Fruit fly (Drosophila melanogaster) whole organism, adult: ENCODE data around the gene CG32320.

ENCODE experiments used
- CG11617 ChIP-seq: fragments of 200-800 bp; sonication (Bioruptor generic); optimal IDR thresholded peaks from 2 replicates; lab custom pipeline; 2017; ENCODE audit warnings: mild to moderate bottlenecking, missing biosample characterization, missing genetic modification reagents, missing genetic modification characterization
- CG12768 ChIP-seq: fragments of 200-800 bp; sonication (Bioruptor generic); optimal IDR thresholded peaks from 2 replicates; lab custom pipeline; 2017; ENCODE audit warnings: missing biosample characterization, missing genetic modification characterization, mild to moderate bottlenecking, moderate library complexity, missing genetic modification reagents
- CG14711 ChIP-seq: fragments of 200-800 bp; sonication (Bioruptor generic); optimal IDR thresholded peaks from 2 replicates; lab custom pipeline; 2018; ENCODE audit warnings: missing biosample characterization, mild to moderate bottlenecking, missing genetic modification characterization, moderate library complexity
- CG1620 ChIP-seq: fragments of 200-800 bp; sonication (Bioruptor generic); optimal IDR thresholded peaks from 2 replicates; lab custom pipeline; 2016; ENCODE audit warnings: missing biosample characterization, missing genetic modification characterization
- CG33017 ChIP-seq: fragments of 200-800 bp; sonication (Bioruptor generic); optimal IDR thresholded peaks from 2 replicates; lab custom pipeline; 2018; ENCODE audit warnings: missing biosample characterization, mild to moderate bottlenecking, missing genetic modification characterization, moderate library complexity
- CG5204 ChIP-seq: fragments of 200-800 bp; sonication (Bioruptor generic); optimal IDR thresholded peaks from 2 replicates; lab custom pipeline; 2016; ENCODE audit warnings: missing biosample characterization, missing genetic modification characterization
- CG7045 ChIP-seq: fragments of 200-800 bp; sonication (Bioruptor generic); optimal IDR thresholded peaks from 2 replicates; lab custom pipeline; 2017; ENCODE audit warnings: missing biosample characterization, mild to moderate bottlenecking, missing genetic modification characterization
- CG7101 ChIP-seq: fragments of 200-800 bp; sonication (Bioruptor generic); optimal IDR thresholded peaks from 2 replicates; lab custom pipeline; 2018; ENCODE audit warnings: missing biosample characterization, mild to moderate bottlenecking, missing genetic modification characterization, moderate library complexity
- Clk ChIP-seq: fragments of 200-800 bp; sonication (Bioruptor generic); optimal IDR thresholded peaks from 2 replicates; lab custom pipeline; 2017; ENCODE audit warnings: missing biosample characterization, missing genetic modification characterization
- Hr96 ChIP-seq: fragments of 200-800 bp; sonication (Bioruptor generic); optimal IDR thresholded peaks from 2 replicates; lab custom pipeline; 2016; ENCODE audit warnings: missing biosample characterization, missing genetic modification characterization
- Mnt ChIP-seq: fragments of 200-800 bp; sonication (Bioruptor generic); optimal IDR thresholded peaks from 2 replicates; lab custom pipeline; 2016; ENCODE audit warnings: missing biosample characterization, mild to moderate bottlenecking, missing genetic modification characterization
- bab1 ChIP-seq: fragments of 200-800 bp; sonication (Bioruptor generic); optimal IDR thresholded peaks from 3 replicates; lab custom pipeline; 2019; ENCODE audit warnings: missing biosample characterization, mild to moderate bottlenecking, missing genetic modification characterization, moderate library complexity
- cic ChIP-seq: fragments of 200-800 bp; sonication (Bioruptor generic); optimal IDR thresholded peaks from 2 replicates; lab custom pipeline; 2017; ENCODE audit warnings: missing biosample characterization, mild to moderate bottlenecking, missing genetic modification characterization, moderate library complexity
- cnc ChIP-seq, 2 experiments: fragments of >200 bp; optimal IDR thresholded peaks; 2 replicates each; lab custom pipeline; 2017
- kay ChIP-seq: fragments of 200-800 bp; sonication (Bioruptor generic); peaks from one replicate; lab custom pipeline; 2016; ENCODE audit warnings: missing biosample characterization, missing genetic modification characterization, borderline replicate concordance
- ovo ChIP-seq: fragments of 200-800 bp; sonication (Bioruptor generic); optimal IDR thresholded peaks from 2 replicates; lab custom pipeline; 2016; ENCODE audit warnings: missing biosample characterization, missing genetic modification characterization
- pad ChIP-seq: fragments of 200-800 bp; sonication (Bioruptor generic); optimal IDR thresholded peaks from 3 replicates; lab custom pipeline; 2017; ENCODE audit warnings: missing biosample characterization, missing genetic modification characterization, mild to moderate bottlenecking, moderate library complexity, missing genetic modification reagents
- tj ChIP-seq: fragments of 200-800 bp; sonication (Bioruptor generic); optimal IDR thresholded peaks from 3 replicates; lab custom pipeline; 2017; ENCODE audit warnings: missing biosample characterization, mild to moderate bottlenecking, missing genetic modification characterization, moderate library complexity
- toe ChIP-seq: fragments of 200-800 bp; sonication (Bioruptor generic); optimal IDR thresholded peaks from 2 replicates; lab custom pipeline; 2016; ENCODE audit warnings: missing biosample characterization, missing genetic modification characterization

CG32320 gene

dm6 chr3L:1374438-1375133 lies 23.8 kb upstream of the CG32320 start:
- TF ChIP-seq cic (GFP tag; lab: Kevin White, UChicago): no peak
- TF ChIP-seq Hr96: no peak
- TF ChIP-seq CG7101: peak; percentile 38
- TF ChIP-seq CG33017 (tag; lab: Kevin White, UChicago): peak; percentile 57
- no peak for TF ChIP-seq CG7045 (GFP tag; lab: Kevin White, UChicago)
- TF ChIP-seq CG12768 (GFP tag; lab: Kevin White, UChicago): no peak
- peak; percentile 25 for TF ChIP-seq kay (GFP tag; lab: Kevin White, UChicago)
- no peak for TF ChIP-seq ovo (GFP tag; lab: Kevin White, UChicago)
- no peak for TF ChIP-seq pad (GFP tag; lab: Kevin White, UChicago)
- peak; percentile 9 for TF ChIP-seq CG11617
- TF ChIP-seq CG5204 (GFP tag; lab: Kevin White, UChicago): peak; percentile 50
- peak; percentile 40 for TF ChIP-seq tj
- no peak for TF ChIP-seq Mnt (GFP tag; lab: Kevin White, UChicago)
- TF ChIP-seq CG14711 (tag; lab: Kevin White, UChicago): no peak
- TF ChIP-seq bab1 (GFP tag; lab: Kevin White, UChicago): peak; percentile 55
- TF ChIP-seq Clk (GFP tag; lab: Kevin White, UChicago): no peak
- TF ChIP-seq CG1620 (GFP tag; lab: Kevin White, UChicago): no peak

- TF ChIP-seq Mnt (GFP tag; lab: Kevin White, UChicago) (no peak), tj (no peak), cic (GFP tag; lab: Kevin White, UChicago) (no peak), cnc (optimal IDR thresholded peaks at IDR 0.05; lab: Kevin White, UChicago) (no peak), kay (GFP tag; lab: Kevin White, UChicago) (no peak), CG11617 (no peak), Clk (GFP tag; lab: Kevin White, UChicago) (no peak), CG12768 (GFP tag; lab: Kevin White, UChicago) (no peak), CG1620 (GFP tag; lab: Kevin White, UChicago) (no peak), ovo (GFP tag; lab: Kevin White, UChicago) (no peak)
Measured at dm6 chr3L:1376014-1376745, 22.2 kb upstream of the CG32320 start.

- TF ChIP-seq CG11617: no peak
- TF ChIP-seq ovo (GFP tag; lab: Kevin White, UChicago): no peak
- no peak for TF ChIP-seq tj
- no peak for TF ChIP-seq CG14711 (tag; lab: Kevin White, UChicago)
- no peak for TF ChIP-seq CG1620 (GFP tag; lab: Kevin White, UChicago)
- TF ChIP-seq cic (GFP tag; lab: Kevin White, UChicago): no peak
Measured at dm6 chr3L:1378098-1378645, 20.2 kb upstream of the CG32320 start.

- TF ChIP-seq CG12768 (GFP tag; lab: Kevin White, UChicago): no peak
- TF ChIP-seq CG5204 (GFP tag; lab: Kevin White, UChicago): peak; percentile 30
- no peak for TF ChIP-seq ovo (GFP tag; lab: Kevin White, UChicago)
Measured at dm6 chr3L:1378862-1379543, 19.4 kb upstream of the CG32320 start.

- TF ChIP-seq CG33017 (tag; lab: Kevin White, UChicago) (no peak), kay (GFP tag; lab: Kevin White, UChicago) (peak; percentile 40)
Measured at dm6 chr3L:1379741-1380465, 18.5 kb upstream of the CG32320 start.

- TF ChIP-seq CG7101 (no peak), CG11617 (no peak), Mnt (GFP tag; lab: Kevin White, UChicago) (no peak), toe (GFP tag; lab: Kevin White, UChicago) (no peak), kay (GFP tag; lab: Kevin White, UChicago) (no peak), ovo (GFP tag; lab: Kevin White, UChicago) (no peak), tj (peak; percentile 22), bab1 (GFP tag; lab: Kevin White, UChicago) (no peak), cnc (optimal IDR thresholded peaks at IDR 0.05; lab: Kevin White, UChicago) (no peak)
Measured at dm6 chr3L:1380959-1381358, 17.4 kb upstream of the CG32320 start.
